Fruit fly (Drosophila melanogaster) whole organism, embryonic: Measurements from ENCODE around the gene Rab8.
A peak's percentile ranks its signal among the peaks of the same experiment; 100 is the strongest.

Experiments used
- Adf1 ChIP-seq: fragments of 200-800 bp; sonication (Bioruptor generic); IDR thresholded peaks from 2 replicates; pipeline ENCODE4 v1.3.6; 2022; ENCODE audit warnings: missing biosample characterization, missing genetic modification characterization
- BEAF-32 ChIP-seq: fragments of 200-800 bp; sonication (Bioruptor generic); optimal IDR thresholded peaks from 3 replicates; lab custom pipeline; 2017; ENCODE audit warnings: missing biosample characterization, missing genetic modification characterization, mild to moderate bottlenecking, moderate library complexity, missing genetic modification reagents
- Bdp1 ChIP-seq: fragments of 200-800 bp; sonication (Bioruptor generic); optimal IDR thresholded peaks from 3 replicates; lab custom pipeline; 2016; ENCODE audit warnings: missing biosample characterization, missing genetic modification characterization
- Bgb ChIP-seq: fragments of 200-800 bp; sonication (Bioruptor generic); IDR thresholded peaks from 2 replicates; pipeline ENCODE4 v1.3.6; 2022; ENCODE audit warnings: missing biosample characterization, missing genetic modification characterization; ENCODE audit not compliant: partially characterized antibody
- CG10431 ChIP-seq: fragments of 200-800 bp; sonication (Bioruptor generic); optimal IDR thresholded peaks from 3 replicates; lab custom pipeline; 2018; ENCODE audit warnings: missing biosample characterization, mild to moderate bottlenecking, missing genetic modification characterization
- CG11093 ChIP-seq: fragments of 200-800 bp; sonication (Bioruptor generic); IDR thresholded peaks from 3 replicates; pipeline ENCODE4 v1.3.6; 2022; ENCODE audit warnings: missing biosample characterization, missing genetic modification characterization
- CG1233 ChIP-seq: fragments of 200-800 bp; sonication (Bioruptor generic); optimal IDR thresholded peaks from 4 replicates; lab custom pipeline; 2018; ENCODE audit warnings: missing biosample characterization, mild to moderate bottlenecking, missing genetic modification characterization
- CG14710 ChIP-seq: fragments of 200-800 bp; sonication (Bioruptor generic); optimal IDR thresholded peaks from 3 replicates; lab custom pipeline; 2019; ENCODE audit warnings: missing biosample characterization, mild to moderate bottlenecking, missing genetic modification characterization, moderate library complexity
- CG1529 ChIP-seq: fragments of 200-800 bp; sonication (Bioruptor generic); optimal IDR thresholded peaks from 3 replicates; lab custom pipeline; 2018; ENCODE audit warnings: missing biosample characterization, missing genetic modification characterization
- CG16813 ChIP-seq: fragments of 200-800 bp; sonication (Bioruptor generic); IDR thresholded peaks from 3 replicates; pipeline ENCODE4 v1.3.6; 2022; ENCODE audit warnings: missing biosample characterization, missing genetic modification characterization; ENCODE audit not compliant: partially characterized antibody
- CG17186 ChIP-seq: fragments of 200-800 bp; sonication (Bioruptor generic); optimal IDR thresholded peaks from 3 replicates; lab custom pipeline; 2017; ENCODE audit warnings: missing biosample characterization, missing genetic modification reagents, missing genetic modification characterization
- CG17568 ChIP-seq: fragments of 200-800 bp; sonication (Bioruptor generic); optimal IDR thresholded peaks from 2 replicates; lab custom pipeline; 2018; ENCODE audit warnings: missing biosample characterization, mild to moderate bottlenecking, missing genetic modification characterization, moderate library complexity
- CG17829 ChIP-seq: fragments of 200-800 bp; optimal IDR thresholded peaks from 2 replicates; lab custom pipeline; 2019; ENCODE audit warnings: missing biosample characterization, mild to moderate bottlenecking, missing genetic modification characterization, moderate library complexity
- CG2120 ChIP-seq: fragments of 200-800 bp; sonication (Bioruptor generic); optimal IDR thresholded peaks from 3 replicates; lab custom pipeline; 2016; ENCODE audit warnings: missing biosample characterization, missing genetic modification characterization
- CG30403 ChIP-seq: fragments of 200-800 bp; sonication (Bioruptor generic); optimal IDR thresholded peaks from 3 replicates; lab custom pipeline; 2016; ENCODE audit warnings: missing biosample characterization, missing genetic modification characterization
- CG31388 ChIP-seq: fragments of 200-800 bp; sonication (Bioruptor generic); optimal IDR thresholded peaks from 2 replicates; lab custom pipeline; 2016; ENCODE audit warnings: missing biosample characterization, missing genetic modification characterization
- CG34224 ChIP-seq: fragments of 200-800 bp; sonication (Bioruptor generic); IDR thresholded peaks from 3 replicates; pipeline ENCODE4 v1.3.6; 2022; ENCODE audit warnings: missing biosample characterization, missing genetic modification characterization; ENCODE audit not compliant: partially characterized antibody
- CG6689 ChIP-seq: fragments of 200-800 bp; sonication (Bioruptor generic); IDR thresholded peaks from 2 replicates; pipeline ENCODE4 v1.3.6; 2022; ENCODE audit warnings: missing biosample characterization, missing genetic modification characterization
- CG7745 ChIP-seq: fragments of 200-800 bp; sonication (Bioruptor generic); optimal IDR thresholded peaks from 2 replicates; lab custom pipeline; 2018; ENCODE audit warnings: missing biosample characterization, mild to moderate bottlenecking, missing genetic modification characterization, moderate library complexity
- CG8388 ChIP-seq: fragments of 200-800 bp; sonication (Bioruptor generic); optimal IDR thresholded peaks from 2 replicates; lab custom pipeline; 2019; ENCODE audit warnings: missing biosample characterization, mild to moderate bottlenecking, missing genetic modification characterization, moderate library complexity
- Chrac-16 ChIP-seq: fragments of 200-800 bp; sonication (Bioruptor generic); optimal IDR thresholded peaks from 3 replicates; lab custom pipeline; 2016; ENCODE audit warnings: missing biosample characterization, missing genetic modification characterization
- D19A ChIP-seq: fragments of 200-800 bp; optimal IDR thresholded peaks from 3 replicates; lab custom pipeline; 2019; ENCODE audit warnings: missing biosample characterization, mild to moderate bottlenecking, missing genetic modification characterization, moderate library complexity
- Ets97D ChIP-seq: fragments of 200-800 bp; sonication (Bioruptor generic); optimal IDR thresholded peaks from 3 replicates; lab custom pipeline; 2016; ENCODE audit warnings: missing biosample characterization, missing genetic modification characterization
- Fer3 ChIP-seq: fragments of 200-800 bp; sonication (Bioruptor generic); optimal IDR thresholded peaks from 2 replicates; lab custom pipeline; 2018; ENCODE audit warnings: missing biosample characterization, mild to moderate bottlenecking, missing genetic modification characterization, moderate library complexity
- HmgZ ChIP-seq: fragments of 200-800 bp; sonication (Bioruptor generic); optimal IDR thresholded peaks from 2 replicates; lab custom pipeline; 2018; ENCODE audit warnings: missing biosample characterization, mild to moderate bottlenecking, missing genetic modification characterization
- MBD-R2 ChIP-seq: fragments of 200-800 bp; sonication (Bioruptor generic); IDR thresholded peaks from 2 replicates; pipeline ENCODE4 v1.3.6; 2022; ENCODE audit warnings: missing biosample characterization, missing genetic modification characterization
- MESR4 ChIP-seq: fragments of 200-800 bp; sonication (Bioruptor generic); optimal IDR thresholded peaks from 2 replicates; lab custom pipeline; 2018; ENCODE audit warnings: missing biosample characterization, mild to moderate bottlenecking, missing genetic modification characterization, moderate library complexity
- Nf-YB ChIP-seq: fragments of 200-800 bp; sonication (Bioruptor generic); optimal IDR thresholded peaks from 3 replicates; lab custom pipeline; 2019; ENCODE audit warnings: missing biosample characterization, mild to moderate bottlenecking, missing genetic modification characterization, moderate library complexity
- Nf-YC ChIP-seq: fragments of 200-800 bp; optimal IDR thresholded peaks from 3 replicates; lab custom pipeline; 2019; ENCODE audit warnings: missing biosample characterization, mild to moderate bottlenecking, missing genetic modification characterization, moderate library complexity
- Rfx ChIP-seq: fragments of 200-800 bp; sonication (Bioruptor generic); IDR thresholded peaks from 2 replicates; pipeline ENCODE4 v1.3.6; 2022; ENCODE audit warnings: missing biosample characterization, missing genetic modification characterization
- Scr ChIP-seq: fragments of 200-800 bp; sonication (Bioruptor generic); IDR thresholded peaks from 2 replicates; pipeline ENCODE4 v1.3.6; 2022; ENCODE audit warnings: missing biosample characterization, missing genetic modification characterization; ENCODE audit not compliant: partially characterized antibody
- Sin3A ChIP-seq: fragments of >200 bp; optimal IDR thresholded peaks from 2 replicates; lab custom pipeline; 2018
- Sox100B ChIP-seq: fragments of 200-800 bp; sonication (Bioruptor generic); optimal IDR thresholded peaks from 3 replicates; lab custom pipeline; 2018; ENCODE audit warnings: missing biosample characterization, mild to moderate bottlenecking, missing genetic modification characterization
- Sox102F ChIP-seq: fragments of 200-800 bp; sonication (Bioruptor generic); optimal IDR thresholded peaks from 2 replicates; lab custom pipeline; 2018; ENCODE audit warnings: missing biosample characterization, mild to moderate bottlenecking, missing genetic modification characterization, moderate library complexity
- Sry-β ChIP-seq: fragments of 200-800 bp; sonication (Bioruptor generic); optimal IDR thresholded peaks from 2 replicates; lab custom pipeline; 2018; ENCODE audit warnings: missing biosample characterization, mild to moderate bottlenecking, missing genetic modification characterization, moderate library complexity
- Tbp ChIP-seq: fragments of >200 bp; optimal IDR thresholded peaks from 2 replicates; lab custom pipeline; 2018; ENCODE audit warnings: missing biosample characterization, missing genetic modification characterization
- Vsx1 ChIP-seq: fragments of 200-800 bp; sonication (Bioruptor generic); optimal IDR thresholded peaks from 2 replicates; lab custom pipeline; 2017; ENCODE audit warnings: missing biosample characterization, mild to moderate bottlenecking, missing genetic modification characterization, missing genetic modification reagents
- dmrt99B ChIP-seq: fragments of 200-800 bp; sonication (Bioruptor generic); optimal IDR thresholded peaks from 2 replicates; lab custom pipeline; 2018; ENCODE audit warnings: missing biosample characterization, mild to moderate bottlenecking, missing genetic modification characterization, moderate library complexity
- dpn ChIP-seq, 2 experiments: fragments of 200-800 bp; sonication (Bioruptor generic); optimal IDR thresholded peaks; 3 replicates each; lab custom pipeline; 2016; ENCODE audit warnings: missing biosample characterization in 2 of 2, missing genetic modification characterization in 2 of 2
- fd102C ChIP-seq: fragments of 200-800 bp; sonication (Bioruptor generic); optimal IDR thresholded peaks from 2 replicates; lab custom pipeline; 2018; ENCODE audit warnings: missing biosample characterization, mild to moderate bottlenecking, missing genetic modification characterization, moderate library complexity
- ftz-f1 ChIP-seq: fragments of 200-800 bp; sonication (Bioruptor generic); optimal IDR thresholded peaks from 2 replicates; lab custom pipeline; 2016; ENCODE audit warnings: missing biosample characterization, missing genetic modification characterization
- gsb-n ChIP-seq: fragments of 200-800 bp; sonication (Bioruptor generic); optimal IDR thresholded peaks from 3 replicates; lab custom pipeline; 2018; ENCODE audit warnings: missing biosample characterization, mild to moderate bottlenecking, missing genetic modification characterization
- jumu ChIP-seq: fragments of 200-800 bp; sonication (Bioruptor generic); optimal IDR thresholded peaks from 3 replicates; lab custom pipeline; 2016; ENCODE audit warnings: missing biosample characterization, missing genetic modification characterization
- lilli ChIP-seq: fragments of 200-800 bp; sonication (Bioruptor generic); optimal IDR thresholded peaks from 3 replicates; lab custom pipeline; 2016; ENCODE audit warnings: missing biosample characterization, missing genetic modification characterization
- nerfin-2 ChIP-seq: fragments of 200-800 bp; sonication (Bioruptor generic); IDR thresholded peaks from 2 replicates; pipeline ENCODE4 v1.3.6; 2022; ENCODE audit warnings: missing biosample characterization, missing genetic modification characterization; ENCODE audit not compliant: partially characterized antibody
- nmo ChIP-seq: fragments of 200-800 bp; sonication (Bioruptor generic); optimal IDR thresholded peaks from 2 replicates; lab custom pipeline; 2018; ENCODE audit warnings: missing biosample characterization, mild to moderate bottlenecking, missing genetic modification characterization, moderate library complexity
- oc ChIP-seq: fragments of 200-800 bp; sonication (Bioruptor generic); optimal IDR thresholded peaks from 2 replicates; lab custom pipeline; 2018; ENCODE audit warnings: missing biosample characterization, mild to moderate bottlenecking, missing genetic modification characterization, moderate library complexity
- org-1 ChIP-seq: fragments of 200-800 bp; sonication (Bioruptor generic); optimal IDR thresholded peaks from 2 replicates; lab custom pipeline; 2017; ENCODE audit warnings: missing biosample characterization, missing genetic modification characterization
- pzg ChIP-seq: fragments of 200-800 bp; sonication (Bioruptor generic); optimal IDR thresholded peaks from 3 replicates; lab custom pipeline; 2018; ENCODE audit warnings: missing biosample characterization, mild to moderate bottlenecking, missing genetic modification characterization, moderate library complexity
- row ChIP-seq: fragments of 200-800 bp; sonication (Bioruptor generic); IDR thresholded peaks from 3 replicates; pipeline ENCODE4 v1.3.6; 2022; ENCODE audit warnings: missing biosample characterization, missing genetic modification characterization

The Rab8 gene

DNA sequence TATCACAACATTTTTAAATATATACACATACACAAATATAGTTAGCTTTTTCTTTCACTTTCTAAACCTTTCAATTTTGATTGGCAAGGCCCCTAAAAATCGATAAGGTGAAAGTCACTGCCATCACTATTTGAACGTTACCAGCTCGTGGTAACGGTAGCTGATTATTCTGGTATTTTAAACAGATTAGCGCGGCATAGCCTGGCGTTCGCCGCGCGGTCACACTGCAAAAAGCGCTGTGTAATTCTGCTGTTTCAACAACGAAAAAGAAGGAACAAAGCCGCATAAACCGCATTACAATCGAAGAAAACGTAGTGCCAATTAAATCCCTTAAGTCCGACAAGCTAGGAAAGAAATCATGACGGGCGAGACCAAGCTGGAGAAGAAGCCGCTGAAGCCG is 44.0 kb upstream of the Rab8 start, which contains the start of gene Rpn1 (continued):
- TF ChIP-seq Tbp (GFP tag; lab: Kevin White, UChicago) (no peak), Scr (GFP tag; lab: Robert Waterston, UW) (peak; percentile 59), nmo (GFP tag; lab: Kevin White, UChicago) (peak; percentile 33), Adf1 (GFP tag; lab: Robert Waterston, UW) (peak; percentile 32; the same call in 1 of the 2 replicates), nerfin-2 (GFP tag; lab: Robert Waterston, UW) (peak; percentile 60), Sox100B (no peak), HmgZ (peak; percentile 74), CG16813 (GFP tag; lab: Robert Waterston, UW) (peak; percentile 60; the same call in 2 of the 3 replicates), CG6689 (GFP tag; lab: Robert Waterston, UW) (no peak), Bgb (GFP tag; lab: Robert Waterston, UW) (peak; percentile 55; the same call in 1 of the 2 replicates), pzg (peak; percentile 96), org-1 (GFP tag; lab: Kevin White, UChicago) (no peak), Bdp1 (GFP tag; lab: Kevin White, UChicago) (no peak), MESR4 (GFP tag; lab: Kevin White, UChicago) (peak; percentile 87), Nf-YB (GFP tag; lab: Kevin White, UChicago) (no peak), CG17568 (no peak), Fer3 (tag; lab: Kevin White, UChicago) (no peak), ftz-f1 (GFP tag; lab: Kevin White, UChicago) (peak; percentile 57), oc (peak; percentile 85), BEAF-32 (peak; percentile 71), CG30403 (peak; percentile 16), CG11093 (GFP tag; lab: Robert Waterston, UW) (no peak), D19A (tag; lab: Kevin White, UChicago) (no peak), CG10431 (GFP tag; lab: Kevin White, UChicago) (no peak), CG2120 (GFP tag; lab: Kevin White, UChicago) (peak; percentile 52), CG14710 (tag; lab: Kevin White, UChicago) (peak; percentile 37), CG17186 (GFP tag; lab: Kevin White, UChicago) (peak; percentile 21), gsb-n (no peak), Ets97D (peak; percentile 64), dmrt99B (tag; lab: Kevin White, UChicago) (no peak), CG1233 (GFP tag; lab: Kevin White, UChicago) (no peak), CG31388 (GFP tag; lab: Kevin White, UChicago) (no peak), Sox102F (no peak), Rfx (GFP tag; lab: Robert Waterston, UW) (peak; percentile 60), Nf-YC (no peak), dpn (GFP tag; optimal IDR thresholded peaks at IDR 0.05; lab: Kevin White, UChicago) (peak; percentile 1 to 30), Sin3A (peak; percentile 67), CG34224 (GFP tag; lab: Robert Waterston, UW) (peak; percentile 54; the same call in 2 of the 3 replicates), CG8388 (GFP tag; lab: Kevin White, UChicago) (no peak), CG7745 (tag; lab: Kevin White, UChicago) (no peak), lilli (GFP tag; lab: Kevin White, UChicago) (peak; percentile 45), Chrac-16 (no peak), CG17829 (tag; lab: Kevin White, UChicago) (peak; percentile 3), jumu (GFP tag; lab: Kevin White, UChicago) (peak; percentile 4), MBD-R2 (peak; percentile 91), Sry-β (GFP tag; lab: Kevin White, UChicago) (peak; percentile 21), Vsx1 (GFP tag; lab: Kevin White, UChicago) (no peak), fd102C (GFP tag; lab: Kevin White, UChicago) (no peak), CG1529 (no peak), row (GFP tag; lab: Robert Waterston, UW) (peak; percentile 82)
